Worm (Caenorhabditis elegans) whole organism, late embryonic: ENCODE measurements around the gene F53B2.8.
A peak's percentile ranks its signal among the peaks of the same experiment; 100 is the strongest.

Source experiments
- C08G9.2 ChIP-seq: sonication (generic microtip); optimal IDR thresholded peaks from 2 replicates; lab custom pipeline; 2016; ENCODE audit warnings: mild to moderate bottlenecking, missing genetic modification characterization, moderate library complexity, missing compliant biosample characterization
- K09A11.1 ChIP-seq: sonication (generic microtip); optimal IDR thresholded peaks from 2 replicates; lab custom pipeline; 2017; ENCODE audit warnings: antibody characterized with exemption, mild to moderate bottlenecking, missing genetic modification characterization, missing compliant biosample characterization; ENCODE audit not compliant: insufficient read depth
- Y22D7AL.16 ChIP-seq: sonication (generic microtip); optimal IDR thresholded peaks from 2 replicates; lab custom pipeline; 2016; ENCODE audit warnings: missing genetic modification characterization, missing compliant biosample characterization
- ahr-1 ChIP-seq: sonication (generic microtip); optimal IDR thresholded peaks from 2 replicates; lab custom pipeline; 2016; ENCODE audit warnings: missing genetic modification characterization, missing compliant biosample characterization
- ama-1 ChIP-seq: fragments of 150-350 bp; optimal IDR thresholded peaks from 2 replicates; lab custom pipeline; 2014
- ceh-14 ChIP-seq: sonication (generic microtip); optimal IDR thresholded peaks from 2 replicates; lab custom pipeline; 2016; ENCODE audit warnings: missing genotype, missing genetic modification characterization, missing compliant biosample characterization
- ceh-18 ChIP-seq: sonication (generic microtip); optimal IDR thresholded peaks from 2 replicates; lab custom pipeline; 2016; ENCODE audit warnings: missing genetic modification characterization, missing compliant biosample characterization
- ceh-22 ChIP-seq: sonication (generic microtip); optimal IDR thresholded peaks from 2 replicates; lab custom pipeline; 2017; ENCODE audit warnings: missing biosample characterization, missing genetic modification characterization
- ceh-24 ChIP-seq: sonication (generic microtip); optimal IDR thresholded peaks from 2 replicates; lab custom pipeline; 2016; ENCODE audit warnings: mild to moderate bottlenecking, missing genetic modification characterization, missing compliant biosample characterization
- ceh-31 ChIP-seq: sonication (generic microtip); optimal IDR thresholded peaks from 2 replicates; lab custom pipeline; 2016; ENCODE audit warnings: missing genetic modification characterization, missing compliant biosample characterization
- ceh-34 ChIP-seq: sonication (generic microtip); optimal IDR thresholded peaks from 2 replicates; lab custom pipeline; 2016; ENCODE audit warnings: mild to moderate bottlenecking, missing genetic modification characterization, missing compliant biosample characterization
- ceh-45 ChIP-seq: fragments of 200-800 bp; sonication (Bioruptor generic); IDR thresholded peaks from 2 replicates; pipeline ENCODE4 v1.3.6; 2022; ENCODE audit warnings: missing genetic modification reagents, missing genetic modification characterization, missing compliant biosample characterization
- ceh-48 ChIP-seq: sonication (generic microtip); optimal IDR thresholded peaks from 2 replicates; lab custom pipeline; 2016; ENCODE audit warnings: missing genetic modification characterization, inconsistent platforms, missing compliant biosample characterization
- che-1 ChIP-seq: sonication (generic microtip); optimal IDR thresholded peaks from 2 replicates; lab custom pipeline; 2016; ENCODE audit warnings: mild to moderate bottlenecking, missing genetic modification characterization, missing compliant biosample characterization
- dmd-4 ChIP-seq: sonication (generic microtip); optimal IDR thresholded peaks from 2 replicates; lab custom pipeline; 2016; ENCODE audit warnings: borderline replicate concordance, missing genetic modification characterization, missing compliant biosample characterization
- dve-1 ChIP-seq: sonication (generic microtip); optimal IDR thresholded peaks from 2 replicates; lab custom pipeline; 2017; ENCODE audit warnings: antibody characterized with exemption, mild to moderate bottlenecking, missing genetic modification characterization, missing compliant biosample characterization
- elt-4 ChIP-seq: sonication (generic microtip); optimal IDR thresholded peaks from 2 replicates; lab custom pipeline; 2016; ENCODE audit warnings: missing genetic modification characterization, missing compliant biosample characterization
- ets-4 ChIP-seq: sonication (generic microtip); optimal IDR thresholded peaks from 2 replicates; lab custom pipeline; 2016; ENCODE audit warnings: missing genetic modification characterization, missing compliant biosample characterization
- hlh-13 ChIP-seq: fragments of 200-800 bp; sonication (Bioruptor generic); optimal IDR thresholded peaks from 2 replicates; lab custom pipeline; 2018; ENCODE audit warnings: mild to moderate bottlenecking, missing genetic modification characterization, missing compliant biosample characterization
- hlh-15 ChIP-seq: sonication (generic microtip); optimal IDR thresholded peaks from 2 replicates; lab custom pipeline; 2016; ENCODE audit warnings: missing genetic modification characterization, missing compliant biosample characterization
- hlh-30 ChIP-seq: sonication (generic microtip); optimal IDR thresholded peaks from 2 replicates; lab custom pipeline; 2017; ENCODE audit warnings: antibody characterized with exemption, missing genetic modification characterization, missing compliant biosample characterization; ENCODE audit not compliant: insufficient read depth
- hlh-6 ChIP-seq: sonication (generic microtip); optimal IDR thresholded peaks from 2 replicates; lab custom pipeline; 2016; ENCODE audit warnings: missing genotype, missing genetic modification characterization, missing compliant biosample characterization
- hlh-8 ChIP-seq: sonication (generic microtip); optimal IDR thresholded peaks from 2 replicates; lab custom pipeline; 2016; ENCODE audit warnings: missing genotype, missing genetic modification characterization, missing compliant biosample characterization
- lim-6 ChIP-seq: sonication (generic microtip); optimal IDR thresholded peaks from 2 replicates; lab custom pipeline; 2016; ENCODE audit warnings: missing genetic modification characterization, missing compliant biosample characterization
- mec-3 ChIP-seq: sonication (generic microtip); optimal IDR thresholded peaks from 2 replicates; lab custom pipeline; 2016; ENCODE audit warnings: borderline replicate concordance, missing genetic modification characterization, missing compliant biosample characterization
- nfya-1 ChIP-seq: sonication (generic microtip); optimal IDR thresholded peaks from 2 replicates; lab custom pipeline; 2017; ENCODE audit warnings: missing genetic modification characterization, mild to moderate bottlenecking, missing compliant biosample characterization, antibody characterized with exemption, moderate library complexity
- npax-4 ChIP-seq: sonication (generic microtip); optimal IDR thresholded peaks from 2 replicates; lab custom pipeline; 2016; ENCODE audit warnings: missing genetic modification characterization, missing compliant biosample characterization
- pag-3 ChIP-seq: sonication (generic microtip); optimal IDR thresholded peaks from 2 replicates; lab custom pipeline; 2016; ENCODE audit warnings: missing compliant biosample characterization, missing genetic modification characterization, borderline replicate concordance
- pax-1 ChIP-seq: fragments of 150-350 bp; optimal IDR thresholded peaks from 2 replicates; lab custom pipeline; 2014; ENCODE audit warnings: missing biosample characterization, missing genetic modification characterization
- pha-2 ChIP-seq: sonication (generic microtip); optimal IDR thresholded peaks from 2 replicates; lab custom pipeline; 2017; ENCODE audit warnings: mild to moderate bottlenecking, missing genetic modification characterization, missing compliant biosample characterization
- pha-4 ChIP-seq: fragments of 150-350 bp; optimal IDR thresholded peaks from 2 replicates; lab custom pipeline; 2018; ENCODE audit warnings: missing biosample characterization, missing genetic modification reagents, missing genetic modification characterization
- pqm-1 ChIP-seq: sonication (generic microtip); optimal IDR thresholded peaks from 2 replicates; lab custom pipeline; 2016; ENCODE audit warnings: missing genetic modification characterization, missing compliant biosample characterization
- sox-2 ChIP-seq: fragments of 200-800 bp; sonication (Bioruptor generic); IDR thresholded peaks from 2 replicates; pipeline ENCODE4 v1.3.6; 2022; ENCODE audit warnings: missing genetic modification reagents, missing genetic modification characterization, missing compliant biosample characterization
- syd-9 ChIP-seq: sonication (generic microtip); optimal IDR thresholded peaks from 2 replicates; lab custom pipeline; 2016; ENCODE audit warnings: mild to moderate bottlenecking, missing genetic modification characterization, moderate library complexity, missing compliant biosample characterization
- tbx-2 ChIP-seq: sonication (generic microtip); optimal IDR thresholded peaks from 2 replicates; lab custom pipeline; 2016; ENCODE audit warnings: missing genetic modification characterization, missing compliant biosample characterization
- unc-3 ChIP-seq, 2 experiments: fragments of 200-800 bp in 1 of 2; sonication (Bioruptor generic) in 1 of 2; sonication (generic microtip) in 1 of 2; conservative IDR thresholded peaks in 1 of 2; optimal IDR thresholded peaks in 1 of 2; 2 replicates each; pipeline versions ENCODE4 v1.3.6 to Lab custom; 2016 to 2022; ENCODE audit warnings: missing compliant biosample characterization in 2 of 2, missing genetic modification characterization in 2 of 2, missing genetic modification reagents in 1 of 2
- unc-42 ChIP-seq: sonication (generic microtip); optimal IDR thresholded peaks from 2 replicates; lab custom pipeline; 2016; ENCODE audit warnings: missing genotype, missing genetic modification characterization, missing compliant biosample characterization
- unc-55 ChIP-seq: sonication (generic microtip); optimal IDR thresholded peaks from 2 replicates; lab custom pipeline; 2017; ENCODE audit warnings: missing biosample characterization, missing genetic modification reagents, missing genetic modification characterization
- unc-86 ChIP-seq: sonication (generic microtip); optimal IDR thresholded peaks from 2 replicates; lab custom pipeline; 2016; ENCODE audit warnings: missing genetic modification characterization, missing compliant biosample characterization
- zip-5 ChIP-seq: sonication (generic microtip); optimal IDR thresholded peaks from 2 replicates; lab custom pipeline; 2016; ENCODE audit warnings: missing genetic modification characterization, missing compliant biosample characterization

Gene F53B2.8

ce11 chrIV:12567176-12567892, 40.1 kb upstream of the F53B2.8 start, which contains the start of the genes hsb-1 and let-99:
hsb-1 (minus strand) TSS chrIV:12567226.
let-99 (plus strand) TSS chrIV:12567842.
- TF ChIP-seq unc-55 (GFP tag; lab: Kevin White, UChicago) = peak; percentile 36
- TF ChIP-seq ceh-48 (tag; lab: Kevin White, UChicago) = peak; percentile 3
- TF ChIP-seq nfya-1 (tag; lab: Kevin White, UChicago) = peak; percentile 47
- peak; percentile 5 for TF ChIP-seq hlh-8 (tag; lab: Kevin White, UChicago)
- peak; percentile 1 for TF ChIP-seq tbx-2 (tag; lab: Kevin White, UChicago)
- peak; percentile 35 for TF ChIP-seq unc-42 (tag; lab: Kevin White, UChicago)
- no peak for TF ChIP-seq unc-86 (tag; lab: Kevin White, UChicago)
- no peak for TF ChIP-seq ets-4 (tag; lab: Kevin White, UChicago)
- TF ChIP-seq ceh-31 (tag; lab: Kevin White, UChicago) = peak; percentile 34

- TF ChIP-seq pha-2 (no peak), che-1 (tag; lab: Kevin White, UChicago) (no peak), tbx-2 (tag; lab: Kevin White, UChicago) (no peak), ceh-14 (tag; lab: Kevin White, UChicago) (no peak), K09A11.1 (tag; lab: Kevin White, UChicago) (no peak), unc-42 (tag; lab: Kevin White, UChicago) (no peak), ceh-34 (no peak), ama-1 (lab: Kevin White, UChicago) (no peak), npax-4 (tag; lab: Kevin White, UChicago) (no peak), pqm-1 (no peak), ceh-24 (tag; lab: Kevin White, UChicago) (no peak), hlh-15 (tag; lab: Kevin White, UChicago) (no peak), ceh-48 (tag; lab: Kevin White, UChicago) (no peak)
Measured at ce11 chrIV:12565933-12566540, 38.8 kb upstream of the F53B2.8 start, which contains the start of gene eak-7. eak-7 (minus strand) TSS chrIV:12565983.

ce11 chrIV:12560568-12560967, 33.4 kb upstream of the F53B2.8 start, which contains the start of gene snb-7:
snb-7 (plus strand) TSS chrIV:12560868.
- TF ChIP-seq Y22D7AL.16 (tag; lab: Kevin White, UChicago) = no peak
- no peak for TF ChIP-seq ceh-18 (tag; lab: Kevin White, UChicago)
- TF ChIP-seq pha-2 = no peak
- no peak for TF ChIP-seq dve-1 (tag; lab: Kevin White, UChicago)
- no peak for TF ChIP-seq hlh-30
- TF ChIP-seq hlh-8 (tag; lab: Kevin White, UChicago) = no peak
- TF ChIP-seq zip-5 (tag; lab: Kevin White, UChicago) = no peak
- no peak for TF ChIP-seq dmd-4 (tag; lab: Kevin White, UChicago)
- no peak for TF ChIP-seq hlh-15 (tag; lab: Kevin White, UChicago)
- no peak for TF ChIP-seq unc-42 (tag; lab: Kevin White, UChicago)
- TF ChIP-seq mec-3 (tag; lab: Kevin White, UChicago) = no peak
- TF ChIP-seq unc-86 (tag; lab: Kevin White, UChicago) = no peak
- TF ChIP-seq ceh-14 (tag; lab: Kevin White, UChicago) = no peak
- TF ChIP-seq elt-4 (tag; lab: Kevin White, UChicago) = no peak
- TF ChIP-seq nfya-1 (tag; lab: Kevin White, UChicago) = no peak
- no peak for TF ChIP-seq K09A11.1 (tag; lab: Kevin White, UChicago)
- no peak for TF ChIP-seq hlh-6 (tag; lab: Kevin White, UChicago)
- no peak for TF ChIP-seq hlh-13
- no peak for TF ChIP-seq pag-3 (tag; lab: Kevin White, UChicago)

- TF ChIP-seq unc-42 (tag; lab: Kevin White, UChicago) (no peak), ahr-1 (tag; lab: Kevin White, UChicago) (no peak), pha-4 (tag; lab: Kevin White, UChicago) (no peak), ama-1 (lab: Kevin White, UChicago) (no peak), zip-5 (tag; lab: Kevin White, UChicago) (peak; percentile 44), hlh-8 (tag; lab: Kevin White, UChicago) (no peak), hlh-6 (tag; lab: Kevin White, UChicago) (no peak), sox-2 (GFP tag; lab: Robert Waterston, UW) (no peak), pqm-1 (no peak), ceh-18 (tag; lab: Kevin White, UChicago) (no peak), hlh-15 (tag; lab: Kevin White, UChicago) (peak; percentile 12), ceh-22 (tag; lab: Kevin White, UChicago) (no peak), ceh-34 (no peak), C08G9.2 (tag; lab: Kevin White, UChicago) (no peak), syd-9 (no peak), unc-3 (GFP tag; conservative IDR thresholded peaks at IDR 0.05; lab: Robert Waterston, UW) (no peak), unc-3 (tag; optimal IDR thresholded peaks at IDR 0.05; lab: Kevin White, UChicago) (no peak), pax-1 (tag; lab: Kevin White, UChicago) (peak; percentile 26), lim-6 (tag; lab: Kevin White, UChicago) (no peak), ceh-45 (GFP tag; lab: Robert Waterston, UW) (no peak)
Measured at ce11 chrIV:12558925-12559450, 31.8 kb upstream of the F53B2.8 start, which contains the start of the genes ZK795.2 and ZK795.3. ZK795.2 (minus strand) TSS chrIV:12558975. ZK795.3 (plus strand) TSS chrIV:12559365.
